Fruit fly (Drosophila melanogaster): ENCODE measurements around the gene pn.

Gene pn

dm6 chrX:2225138-2225537 lies 44.1 kb downstream of the pn start, which contains the start of gene pcx (continued):
- TF ChIP-seq sqz (GFP tag; optimal IDR thresholded peaks at IDR 0.05) (no peak), D19A (tag; optimal IDR thresholded peaks at IDR 0.05) (no peak), Atf-2 (GFP tag; optimal IDR thresholded peaks at IDR 0.05) (no peak), tup (GFP tag; optimal IDR thresholded peaks at IDR 0.05) (no peak), CG13296 (GFP tag; optimal IDR thresholded peaks at IDR 0.05) (no peak), bowl (GFP tag; IDR thresholded peaks at IDR 0.05) (no peak), Rfx (GFP tag; IDR thresholded peaks at IDR 0.05) (no peak), vfl (GFP tag; optimal IDR thresholded peaks at IDR 0.05) (no peak), CG33557 (GFP tag; optimal IDR thresholded peaks at IDR 0.05) (no peak), prd (optimal IDR thresholded peaks at IDR 0.05) (no peak), prd (GFP tag; IDR thresholded peaks at IDR 0.05) (no peak), Ada2b (GFP tag; IDR thresholded peaks at IDR 0.05) (no peak), ind (GFP tag; optimal IDR thresholded peaks at IDR 0.05) (no peak), gcm2 (GFP tag; optimal IDR thresholded peaks at IDR 0.05) (no peak), CG17568 (GFP tag; optimal IDR thresholded peaks at IDR 0.05) (no peak), ab (GFP tag; optimal IDR thresholded peaks at IDR 0.05) (no peak), CG1529 (GFP tag; optimal IDR thresholded peaks at IDR 0.05) (no peak), CG11695 (GFP tag; IDR thresholded peaks at IDR 0.05) (no peak), NfI (GFP tag; optimal IDR thresholded peaks at IDR 0.05) (no peak), zf30C (GFP tag; optimal IDR thresholded peaks at IDR 0.05) (no peak), az2 (GFP tag; optimal IDR thresholded peaks at IDR 0.05) (no peak), CG9797 (GFP tag; optimal IDR thresholded peaks at IDR 0.05) (peak; percentile 34), ATbp (GFP tag; optimal IDR thresholded peaks at IDR 0.05) (no peak), CTCF (GFP tag; optimal IDR thresholded peaks at IDR 0.05) (no peak), grn (GFP tag; optimal IDR thresholded peaks at IDR 0.05) (no peak), CG14050 (GFP tag; IDR thresholded peaks at IDR 0.05) (no peak), BtbVII (GFP tag; optimal IDR thresholded peaks at IDR 0.05) (no peak), Awh (GFP tag; IDR thresholded peaks at IDR 0.05) (no peak), Dp (GFP tag; optimal IDR thresholded peaks at IDR 0.05) (peak; percentile 70), CG17612 (GFP tag; IDR thresholded peaks at IDR 0.05) (no peak), bbx (GFP tag; IDR thresholded peaks at IDR 0.05; ENCODE audit: partially characterized antibody) (peak; percentile 58), dpn (GFP tag; optimal IDR thresholded peaks at IDR 0.05) (no peak), cas (GFP tag; IDR thresholded peaks at IDR 0.05) (no peak), pan (optimal IDR thresholded peaks at IDR 0.05) (no peak), pan (GFP tag; optimal IDR thresholded peaks at IDR 0.05 in 1 of 2, IDR thresholded peaks at IDR 0.05 in 1 of 2) (no peak), D19B (GFP tag; optimal IDR thresholded peaks at IDR 0.05) (no peak), Ptx1 (GFP tag; IDR thresholded peaks at IDR 0.05) (no peak), CG17359 (tag; optimal IDR thresholded peaks at IDR 0.05) (peak; percentile 96), run (tag; optimal IDR thresholded peaks at IDR 0.05) (no peak), ems (GFP tag; optimal IDR thresholded peaks at IDR 0.05) (no peak), CG11560 (tag; IDR thresholded peaks at IDR 0.05) (no peak), Abd-B (GFP tag; optimal IDR thresholded peaks at IDR 0.05) (no peak), Oli (tag; optimal IDR thresholded peaks at IDR 0.05) (no peak), CG12659 (GFP tag; optimal IDR thresholded peaks at IDR 0.05) (no peak), Dip2 (GFP tag; IDR thresholded peaks at IDR 0.05) (no peak), fru (optimal IDR thresholded peaks at IDR 0.05) (no peak), Ets97D (GFP tag; optimal IDR thresholded peaks at IDR 0.05) (peak; percentile 7), CG8359 (GFP tag; optimal IDR thresholded peaks at IDR 0.05; ENCODE audit: borderline replicate concordance) (no peak), CG2116 (GFP tag; optimal IDR thresholded peaks at IDR 0.05) (peak; percentile 38), CG34422 (GFP tag; IDR thresholded peaks at IDR 0.05) (no peak; the same call in 2 of the 3 replicates), Ets65A (GFP tag) (no peak), ase (GFP tag; IDR thresholded peaks at IDR 0.05) (no peak), BEAF-32 (GFP tag; optimal IDR thresholded peaks at IDR 0.05) (peak; percentile 57), bcd (GFP tag; optimal IDR thresholded peaks at IDR 0.05) (no peak)
